Worm (Caenorhabditis elegans) whole organism, midembryonic: ENCODE measurements around the gene C27A7.9.

ENCODE experiments used
- T22C8.4 ChIP-seq: fragments of 200-800 bp; sonication (Bioruptor generic); IDR thresholded peaks from 2 replicates; pipeline ENCODE4 v1.3.6; 2022; ENCODE audit warnings: missing genetic modification characterization, missing compliant biosample characterization
- cog-1 ChIP-seq: sonication (generic microtip); optimal IDR thresholded peaks from 2 replicates; lab custom pipeline; 2016; ENCODE audit warnings: missing genetic modification characterization, missing compliant biosample characterization
- flt-1 ChIP-seq: fragments of 200-800 bp; sonication (Bioruptor generic); IDR thresholded peaks from 2 replicates; pipeline ENCODE4 v1.3.6; 2022; ENCODE audit warnings: missing genetic modification characterization, missing compliant biosample characterization
- klf-2 ChIP-seq: fragments of 200-800 bp; sonication (Bioruptor generic); conservative IDR thresholded peaks from 2 replicates; pipeline ENCODE4 v1.3.6; 2022; ENCODE audit warnings: missing genetic modification reagents, missing genetic modification characterization, missing compliant biosample characterization
- med-1 ChIP-seq: sonication (generic microtip); optimal IDR thresholded peaks from 2 replicates; lab custom pipeline; 2017; ENCODE audit warnings: missing genetic modification characterization, mild to moderate bottlenecking, missing compliant biosample characterization, antibody characterized with exemption, missing genetic modification reagents; ENCODE audit not compliant: insufficient read depth
- ref-1 ChIP-seq: fragments of 200-800 bp; sonication (Bioruptor generic); conservative IDR thresholded peaks from 2 replicates; pipeline ENCODE4 v1.3.6; 2022; ENCODE audit warnings: missing genetic modification reagents, missing genetic modification characterization, missing compliant biosample characterization
- tab-1 ChIP-seq: fragments of 200-800 bp; sonication (Bioruptor generic); IDR thresholded peaks from 2 replicates; pipeline ENCODE4 v1.3.6; 2022; ENCODE audit warnings: missing genetic modification characterization, missing compliant biosample characterization
- ztf-23 ChIP-seq: fragments of 200-800 bp; sonication (Bioruptor generic); IDR thresholded peaks from 2 replicates; pipeline ENCODE4 v1.3.6; 2022; ENCODE audit warnings: missing genetic modification reagents, missing genetic modification characterization, missing compliant biosample characterization
- ztf-29 ChIP-seq: fragments of 200-800 bp; sonication (Bioruptor generic); IDR thresholded peaks from 2 replicates; pipeline ENCODE4 v1.3.6; 2022; ENCODE audit warnings: missing genetic modification reagents, missing genetic modification characterization, missing compliant biosample characterization

Gene C27A7.9

DNA sequence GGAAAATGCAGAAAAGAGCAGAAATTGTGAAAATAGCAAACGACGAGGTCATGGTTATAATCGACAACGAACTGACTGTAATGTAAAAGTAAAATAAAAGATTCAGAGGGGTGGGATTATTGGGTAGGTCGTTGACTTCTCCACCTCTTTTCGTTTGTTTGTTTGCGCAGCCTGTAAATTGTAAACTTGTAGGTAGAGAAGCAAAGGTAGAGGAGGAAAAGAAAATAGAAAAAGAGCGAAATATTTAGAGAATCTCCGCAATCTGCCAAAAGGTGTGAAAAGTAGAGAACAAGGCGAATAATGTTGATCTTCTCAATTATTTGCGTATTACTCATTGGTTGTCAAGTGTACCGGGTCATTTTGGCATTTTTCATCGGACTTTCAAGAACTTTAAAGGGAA is 32.9 kb upstream of the C27A7.9 start, which contains the start of gene ZK863.8:
Gene ZK863.8 (minus strand): TSS at position 173 of the 400 bp plus-strand sequence.
- TF ChIP-seq flt-1 (no peak), klf-2 (GFP tag; lab: Robert Waterston, UW) (no peak)

DNA sequence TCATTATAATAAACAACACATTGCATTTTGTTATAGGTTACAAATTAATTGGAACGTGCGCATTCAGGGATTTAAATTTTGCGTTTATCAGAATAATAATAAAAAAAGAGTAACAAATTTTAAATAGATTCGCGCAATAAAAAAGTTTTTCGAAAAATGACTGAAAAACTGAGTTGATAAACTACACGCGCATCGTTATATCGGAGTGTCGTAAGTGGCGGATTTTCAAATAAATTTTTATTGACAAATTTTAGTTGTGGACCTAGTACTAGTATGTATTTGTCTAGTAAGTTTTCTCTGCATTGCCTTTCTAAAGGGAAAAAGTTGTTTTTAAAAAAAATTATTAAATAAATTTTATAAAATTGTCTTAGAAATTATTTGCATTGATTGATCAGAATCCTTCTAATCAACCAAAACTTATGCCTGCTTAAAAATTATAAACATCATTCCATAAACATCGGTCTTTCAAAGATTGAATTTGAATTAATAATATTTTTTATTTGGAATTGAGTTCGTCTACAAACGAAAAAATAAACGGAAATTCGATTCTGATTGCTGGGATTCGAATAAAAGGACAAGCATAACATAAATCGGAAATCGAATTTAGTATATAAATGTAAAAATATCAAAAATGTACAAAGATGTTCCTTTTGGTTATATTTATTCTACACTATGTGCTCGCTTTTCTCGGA is 30.0 kb upstream of the C27A7.9 start, which contains the start of gene srd-4:
Gene srd-4 (plus strand): TSS at position 642 of the 692 bp plus-strand sequence.
- no peak for TF ChIP-seq cog-1 (tag; lab: Kevin White, UChicago)
- TF ChIP-seq ztf-23, result no peak
- no peak for TF ChIP-seq tab-1
- no peak for TF ChIP-seq klf-2 (GFP tag; lab: Robert Waterston, UW)
- TF ChIP-seq ztf-29, result no peak
- TF ChIP-seq med-1 (GFP tag; lab: Kevin White, UChicago), result no peak
- TF ChIP-seq ref-1, result no peak
- TF ChIP-seq flt-1, result no peak
- no peak for TF ChIP-seq T22C8.4 (GFP tag; lab: Robert Waterston, UW)

DNA sequence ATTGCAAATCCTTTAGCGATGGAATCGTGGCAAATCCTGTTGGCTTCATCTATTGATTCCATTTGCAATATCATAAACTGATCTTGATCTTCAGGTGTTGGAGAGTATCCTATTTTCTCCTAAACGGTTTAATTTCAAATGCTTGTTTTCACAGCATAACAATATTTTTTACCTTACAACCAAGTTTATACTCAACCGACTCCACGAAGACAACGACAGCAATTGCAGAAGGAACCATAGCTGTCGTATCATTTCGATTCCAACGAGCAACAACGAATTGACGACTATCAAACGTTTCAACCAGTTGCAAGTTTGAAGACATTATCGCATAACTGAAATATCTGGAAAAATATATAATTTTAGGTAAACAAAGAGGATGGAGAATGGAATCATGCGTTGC is 29.4 kb upstream of the C27A7.9 start, which contains the start of gene usip-1:
Gene usip-1 (minus strand): TSS at position 341 of the 400 bp plus-strand sequence.
- TF ChIP-seq cog-1 (tag; lab: Kevin White, UChicago) (no peak), med-1 (GFP tag; lab: Kevin White, UChicago) (no peak), T22C8.4 (GFP tag; lab: Robert Waterston, UW) (no peak)

DNA sequence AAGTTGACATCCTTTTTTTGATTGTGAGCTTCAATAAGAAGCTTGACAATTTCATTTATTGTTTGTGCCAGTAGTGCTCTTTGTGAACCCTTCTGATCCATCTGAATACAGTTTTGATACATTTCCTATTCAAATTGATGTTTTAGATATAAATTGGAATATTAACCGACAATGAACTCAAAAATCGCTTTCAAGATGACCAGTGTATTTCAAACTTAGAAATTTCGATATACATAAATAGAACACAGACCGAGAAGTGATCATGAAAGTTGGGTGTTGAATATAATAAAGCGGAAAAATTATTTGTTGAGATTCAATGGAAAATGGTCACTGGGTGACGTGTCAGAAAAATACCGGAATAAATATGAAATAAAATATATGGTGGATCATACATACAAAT is 26.9 kb upstream of the C27A7.9 start, which contains the start of gene elpc-3:
Gene elpc-3 (minus strand): TSS at position 101 of the 400 bp plus-strand sequence.
- TF ChIP-seq klf-2 (GFP tag; lab: Robert Waterston, UW) (no peak), flt-1 (no peak), T22C8.4 (GFP tag; lab: Robert Waterston, UW) (no peak), tab-1 (no peak), cog-1 (tag; lab: Kevin White, UChicago) (no peak), med-1 (GFP tag; lab: Kevin White, UChicago) (no peak), ztf-23 (no peak), ref-1 (no peak), ztf-29 (no peak)

DNA sequence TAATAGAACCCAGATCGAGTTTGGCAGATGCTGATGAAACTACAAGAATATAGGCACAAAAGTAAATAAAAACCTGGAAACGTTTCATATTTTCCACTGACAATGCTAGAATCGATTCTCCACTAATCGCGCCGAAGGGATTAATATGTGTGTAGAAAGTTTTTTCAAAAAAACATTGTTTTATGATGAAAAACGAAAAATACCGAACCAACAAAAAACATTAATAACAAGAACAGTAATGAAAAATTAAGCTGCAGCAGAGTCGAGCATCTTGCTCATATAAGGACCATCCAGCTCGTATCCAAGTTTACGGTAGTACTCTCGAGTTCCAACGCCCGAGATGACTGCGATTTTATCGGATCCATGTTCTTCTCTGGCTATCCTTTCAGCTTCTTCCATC is 24.9 kb upstream of the C27A7.9 start, which contains the start of gene clec-224:
Gene clec-224 (minus strand): TSS at position 101 of the 400 bp plus-strand sequence.
- TF ChIP-seq ref-1 (no peak), tab-1 (no peak), ztf-23 (no peak), med-1 (GFP tag; lab: Kevin White, UChicago) (no peak), T22C8.4 (GFP tag; lab: Robert Waterston, UW) (no peak), ztf-29 (no peak), flt-1 (no peak), klf-2 (GFP tag; lab: Robert Waterston, UW) (no peak), cog-1 (tag; lab: Kevin White, UChicago) (no peak)

DNA sequence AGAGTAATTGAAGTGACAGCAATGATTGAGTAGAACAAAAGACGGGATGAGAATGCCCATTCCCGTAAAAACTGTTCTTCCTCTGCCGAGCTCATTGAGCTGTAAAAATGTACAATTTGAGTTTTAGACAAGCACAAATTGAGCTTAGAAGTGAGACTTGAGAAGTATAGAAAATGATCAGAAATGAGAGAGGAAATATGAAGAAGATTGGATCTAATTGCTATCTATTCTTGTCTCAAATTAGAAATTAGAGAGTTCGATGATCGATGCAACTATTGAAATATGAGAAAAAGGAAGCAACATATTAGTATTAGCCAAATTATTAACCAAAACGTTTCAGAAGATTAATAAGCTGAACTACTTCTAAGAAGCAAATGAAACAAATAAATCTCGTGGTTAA is 15.7 kb upstream of the C27A7.9 start, which contains the start of gene ZK863.1:
Gene ZK863.1 (minus strand): TSS at position 101 of the 400 bp plus-strand sequence.
- TF ChIP-seq ztf-29, result no peak
- no peak for TF ChIP-seq ref-1
- TF ChIP-seq ztf-23, result no peak
- TF ChIP-seq med-1 (GFP tag; lab: Kevin White, UChicago), result no peak
- TF ChIP-seq T22C8.4 (GFP tag; lab: Robert Waterston, UW), result no peak
- no peak for TF ChIP-seq tab-1
- no peak for TF ChIP-seq cog-1 (tag; lab: Kevin White, UChicago)
- TF ChIP-seq klf-2 (GFP tag; lab: Robert Waterston, UW), result no peak
- TF ChIP-seq flt-1, result no peak

DNA sequence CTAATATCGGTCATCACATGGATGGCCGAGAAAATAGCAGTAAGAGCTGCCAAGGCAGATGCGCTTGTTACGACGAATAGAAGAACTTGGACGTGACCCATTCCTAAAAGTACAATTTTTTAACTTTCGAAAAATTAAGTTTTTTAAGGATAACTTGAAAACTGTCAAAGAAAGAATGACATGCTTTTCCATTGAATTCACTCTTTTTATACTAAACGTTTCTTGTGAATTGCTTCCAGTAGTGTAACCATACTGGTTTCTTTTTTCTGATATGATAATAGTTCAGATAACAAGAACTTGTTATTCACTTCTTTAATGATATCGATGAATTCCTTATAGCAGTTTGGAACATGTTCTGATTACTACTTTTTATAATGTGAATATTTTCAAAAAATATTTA is 13.2 kb upstream of the C27A7.9 start, which contains the start of gene col-37:
Gene col-37 (minus strand): TSS at position 101 of the 400 bp plus-strand sequence.
- no peak for TF ChIP-seq tab-1

DNA sequence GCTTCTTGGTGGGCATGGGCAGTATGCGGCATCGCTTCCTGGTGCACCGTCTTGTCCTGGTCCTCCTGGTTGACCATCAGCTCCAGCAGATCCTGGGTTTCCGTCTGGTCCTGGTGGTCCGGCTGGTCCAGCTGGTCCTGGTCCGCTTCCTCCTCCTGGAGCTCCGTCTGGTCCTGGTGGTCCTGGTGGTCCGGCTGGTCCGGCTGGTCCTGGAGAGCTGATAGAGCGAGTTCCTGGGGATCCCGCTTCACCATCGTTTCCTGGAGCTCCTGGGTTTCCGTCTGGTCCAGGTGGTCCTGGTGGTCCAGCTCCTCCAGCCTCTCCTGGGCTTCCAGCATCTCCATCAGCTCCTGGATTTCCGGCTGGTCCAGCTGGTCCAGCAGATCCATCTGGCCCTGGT is 12.6 kb upstream of the C27A7.9 start:
- TF ChIP-seq klf-2 (GFP tag; lab: Robert Waterston, UW) (no peak), T22C8.4 (GFP tag; lab: Robert Waterston, UW) (no peak)

DNA sequence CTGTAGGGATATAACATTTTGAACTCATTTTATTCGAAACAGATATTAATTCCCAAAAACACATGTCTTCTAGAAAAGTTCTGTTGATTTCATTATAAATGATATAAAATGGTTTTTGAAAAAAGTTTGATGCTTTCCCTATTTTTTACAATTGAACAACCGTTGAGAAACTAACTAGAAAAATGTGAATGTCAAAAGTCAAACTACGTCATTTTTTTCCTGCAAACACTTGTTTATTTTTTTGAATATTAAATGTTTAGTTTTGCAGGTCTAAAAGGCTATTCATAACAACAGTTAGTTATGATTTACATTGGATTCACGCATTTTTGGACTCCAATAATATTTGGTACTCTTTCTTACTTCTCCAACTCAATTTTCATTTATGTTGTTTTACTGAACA is 8.5 kb upstream of the C27A7.9 start, which contains the start of gene srj-4:
Gene srj-4 (plus strand): TSS at position 301 of the 400 bp plus-strand sequence.
- TF ChIP-seq ztf-29 (no peak), cog-1 (tag; lab: Kevin White, UChicago) (no peak), ztf-23 (no peak), flt-1 (no peak), T22C8.4 (GFP tag; lab: Robert Waterston, UW) (no peak), ref-1 (no peak), med-1 (GFP tag; lab: Kevin White, UChicago) (no peak), tab-1 (no peak), klf-2 (GFP tag; lab: Robert Waterston, UW) (no peak)

DNA sequence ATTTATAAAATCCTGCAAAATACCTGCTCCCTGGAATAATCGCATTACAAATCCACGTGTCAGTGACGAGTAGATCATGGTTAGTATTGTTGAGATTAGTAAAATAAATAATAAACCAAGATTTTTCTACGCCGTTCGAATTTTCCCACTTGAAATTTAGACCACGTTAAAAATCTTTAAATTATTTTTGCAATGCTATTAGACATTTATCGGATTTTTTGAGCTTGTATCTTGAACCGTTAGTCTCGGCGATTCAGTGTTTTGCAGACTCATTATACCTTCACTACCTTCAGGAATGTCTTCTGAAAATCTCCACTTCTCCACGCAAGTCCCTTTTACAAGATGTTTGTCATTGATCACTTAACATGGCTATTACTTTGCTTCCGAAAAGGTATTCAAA is 7.8 kb upstream of the C27A7.9 start, which contains the start of gene C27A7.5:
Gene C27A7.5 (minus strand): TSS at position 101 of the 400 bp plus-strand sequence.
- TF ChIP-seq flt-1 (no peak), ztf-29 (no peak), med-1 (GFP tag; lab: Kevin White, UChicago) (no peak), ztf-23 (no peak), ref-1 (no peak), tab-1 (no peak), klf-2 (GFP tag; lab: Robert Waterston, UW) (no peak)

DNA sequence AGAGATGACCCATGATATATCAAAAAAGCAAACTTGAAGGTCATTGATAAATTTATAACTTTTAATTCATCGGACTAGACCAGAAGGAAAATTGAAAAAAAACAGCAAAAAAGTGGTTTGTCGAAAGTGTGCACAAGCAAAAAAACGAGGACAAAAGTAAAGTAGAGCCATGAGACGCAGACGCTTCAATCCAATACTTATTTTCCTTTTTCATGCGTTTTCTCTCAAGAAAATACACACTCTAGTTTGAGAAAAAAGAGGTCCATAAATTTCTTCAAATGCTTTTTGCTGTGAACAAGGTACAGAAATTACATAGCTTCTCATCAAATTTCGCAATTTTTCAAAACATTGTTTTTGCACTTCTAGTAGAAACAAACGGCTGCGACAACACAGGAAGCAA is 6.7 kb upstream of the C27A7.9 start:
- TF ChIP-seq ztf-23 (no peak), T22C8.4 (GFP tag; lab: Robert Waterston, UW) (no peak), cog-1 (tag; lab: Kevin White, UChicago) (no peak), ref-1 (no peak), med-1 (GFP tag; lab: Kevin White, UChicago) (no peak), ztf-29 (no peak), tab-1 (no peak), flt-1 (no peak), klf-2 (GFP tag; lab: Robert Waterston, UW) (no peak)
